Fruit fly (Drosophila melanogaster) S2 (cell line): ENCODE results near the gene CG3708.

Source experiments
- CG8478 ChIP-seq: fragments of >200 bp; optimal IDR thresholded peaks from 2 replicates; lab custom pipeline; 2018
- CTCF ChIP-seq, 2 experiments: fragments of >200 bp; optimal IDR thresholded peaks; 2 replicates each; lab custom pipeline; 2018

dm6 chrX:964012-964411 lies 34.1 kb upstream of the CG3708 start:
- TF ChIP-seq CTCF (optimal IDR thresholded peaks at IDR 0.05; lab: Kevin White, UChicago) (no peak), CG8478 (lab: Kevin White, UChicago) (no peak)
